Worm (Caenorhabditis elegans): ENCODE data around the gene srz-48.

- TF ChIP-seq him-1 (tag; optimal IDR thresholded peaks at IDR 0.05), result no peak
- TF ChIP-seq dao-5 (tag; optimal IDR thresholded peaks at IDR 0.05), result no peak
Measured at ce11 chrV:17471564-17471963, 11.6 kb upstream of the srz-48 start, which contains the start of gene srh-235.

All from whole organism, L4/young adult.